Fruit fly (Drosophila melanogaster): ENCODE measurements around the gene CG17292.

CG17292 gene

dm6 chr2L:8364006-8364956 is 6.0 kb upstream of the CG17292 start, which contains the start of the genes RpS13 and CSN8 (continued):
- peak; percentile 16 for TF ChIP-seq cg (GFP tag; optimal IDR thresholded peaks at IDR 0.05)
- TF ChIP-seq CG17328 (GFP tag; IDR thresholded peaks at IDR 0.05): no peak
- TF ChIP-seq CG1233 (GFP tag; optimal IDR thresholded peaks at IDR 0.05): peak; percentile 12
- TF ChIP-seq ac (GFP tag; optimal IDR thresholded peaks at IDR 0.05): no peak
- no peak for TF ChIP-seq chif (GFP tag; optimal IDR thresholded peaks at IDR 0.05)
- peak; percentile 45; the same call in 1 of the 2 replicates for TF ChIP-seq Atf6 (GFP tag; IDR thresholded peaks at IDR 0.05)
- peak; percentile 91 for TF ChIP-seq CG2129 (GFP tag; IDR thresholded peaks at IDR 0.05; ENCODE audit: partially characterized antibody)
- peak; percentile 39 for TF ChIP-seq Hsf (GFP tag; optimal IDR thresholded peaks at IDR 0.05)
- TF ChIP-seq Sin3A (optimal IDR thresholded peaks at IDR 0.05): peak; percentile 93
- TF ChIP-seq CG17359 (tag; optimal IDR thresholded peaks at IDR 0.05): peak; percentile 10
- TF ChIP-seq fd96Cb (tag; optimal IDR thresholded peaks at IDR 0.05): no peak
- no peak for TF ChIP-seq rib (GFP tag; IDR thresholded peaks at IDR 0.05)
- peak; percentile 20 for TF ChIP-seq CG18599 (GFP tag; optimal IDR thresholded peaks at IDR 0.05)
- TF ChIP-seq CG6689 (GFP tag; IDR thresholded peaks at IDR 0.05): no peak
- TF ChIP-seq cas (GFP tag; IDR thresholded peaks at IDR 0.05): no peak
- TF ChIP-seq repo (GFP tag; optimal IDR thresholded peaks at IDR 0.05): no peak
- TF ChIP-seq CG17186 (GFP tag; optimal IDR thresholded peaks at IDR 0.05): peak; percentile 65
- TF ChIP-seq crp (GFP tag; optimal IDR thresholded peaks at IDR 0.05): no peak
- TF ChIP-seq Myb (GFP tag; optimal IDR thresholded peaks at IDR 0.05): peak; percentile 29
- 0 out of 2 replicates have a peak, but pooled peaks have one; percentile 17 for TF ChIP-seq CG32767 (GFP tag; IDR thresholded peaks at IDR 0.05)
- TF ChIP-seq onecut (GFP tag; IDR thresholded peaks at IDR 0.05): no peak
- TF ChIP-seq MESR4 (GFP tag; optimal IDR thresholded peaks at IDR 0.05): peak; percentile 97
- TF ChIP-seq kay (GFP tag; optimal IDR thresholded peaks at IDR 0.05): no peak
- peak; percentile 68 for TF ChIP-seq CG34376 (GFP tag; optimal IDR thresholded peaks at IDR 0.05)
- TF ChIP-seq CG14441 (GFP tag; IDR thresholded peaks at IDR 0.05): no peak
- peak; percentile 23 for TF ChIP-seq PHDP (tag; optimal IDR thresholded peaks at IDR 0.05)
- peak; percentile 41 for TF ChIP-seq CG12391 (tag; optimal IDR thresholded peaks at IDR 0.05)
- peak; percentile 90 for TF ChIP-seq vnd (GFP tag; IDR thresholded peaks at IDR 0.05; ENCODE audit: partially characterized antibody)
- no peak for TF ChIP-seq NK7.1 (GFP tag; optimal IDR thresholded peaks at IDR 0.05)
- peak; percentile 95 for TF ChIP-seq knrl (GFP tag; IDR thresholded peaks at IDR 0.05; ENCODE audit: partially characterized antibody)
- peak in 1 of 2 experiments; percentile 9 for TF ChIP-seq Pdp1 (GFP tag; optimal IDR thresholded peaks at IDR 0.05)
- TF ChIP-seq CG2712 (tag; optimal IDR thresholded peaks at IDR 0.05): peak; percentile 33
- TF ChIP-seq CG7963 (GFP tag; IDR thresholded peaks at IDR 0.05; ENCODE audit: partially characterized antibody): peak; percentile 85
- peak; percentile 56 for TF ChIP-seq CG4617 (GFP tag; optimal IDR thresholded peaks at IDR 0.05; ENCODE audit: borderline replicate concordance)
- TF ChIP-seq CG5180 (GFP tag; optimal IDR thresholded peaks at IDR 0.05): no peak
- peak; percentile 98 for TF ChIP-seq CG2116 (GFP tag; optimal IDR thresholded peaks at IDR 0.05)
- peak; percentile 96 for TF ChIP-seq BEAF-32 (GFP tag; optimal IDR thresholded peaks at IDR 0.05)
- no peak for TF ChIP-seq wor (GFP tag; IDR thresholded peaks at IDR 0.05)
- no peak for TF ChIP-seq Sry-β (GFP tag; optimal IDR thresholded peaks at IDR 0.05)
- TF ChIP-seq ATbp (GFP tag; optimal IDR thresholded peaks at IDR 0.05): no peak
- TF ChIP-seq Dfd (GFP tag; optimal IDR thresholded peaks at IDR 0.05): no peak
- peak; percentile 27 for TF ChIP-seq unpg (GFP tag; optimal IDR thresholded peaks at IDR 0.05)
